Worm (Caenorhabditis elegans) whole organism, L3 larva: ENCODE measurements around the gene C16C10.13.

Source experiments
- aly-2 ChIP-seq: fragments of 150-350 bp; optimal IDR thresholded peaks from 2 replicates; lab custom pipeline; 2014; ENCODE audit warnings: missing biosample characterization, missing genetic modification characterization
- daf-12 ChIP-seq: fragments of 150-350 bp; optimal IDR thresholded peaks from 2 replicates; lab custom pipeline; 2014; ENCODE audit warnings: missing biosample characterization, missing genetic modification reagents, missing genetic modification characterization
- fkh-10 ChIP-seq: sonication (generic microtip); optimal IDR thresholded peaks from 2 replicates; lab custom pipeline; 2017; ENCODE audit warnings: missing biosample characterization, missing genetic modification reagents, missing genetic modification characterization
- lin-15B ChIP-seq: fragments of 150-350 bp; optimal IDR thresholded peaks from 2 replicates; lab custom pipeline; 2014; ENCODE audit warnings: missing biosample characterization, missing genetic modification characterization
- mdl-1 ChIP-seq: fragments of 150-350 bp; optimal IDR thresholded peaks from 2 replicates; lab custom pipeline; 2014; ENCODE audit warnings: missing biosample characterization, missing genetic modification characterization
- snpc-4 ChIP-seq: fragments of 150-350 bp; optimal IDR thresholded peaks from 2 replicates; lab custom pipeline; 2014; ENCODE audit warnings: missing biosample characterization, missing genetic modification characterization
- unc-39 ChIP-seq: sonication (generic microtip); optimal IDR thresholded peaks from 4 replicates; lab custom pipeline; 2017; ENCODE audit warnings: missing biosample characterization, missing genetic modification characterization

DNA sequence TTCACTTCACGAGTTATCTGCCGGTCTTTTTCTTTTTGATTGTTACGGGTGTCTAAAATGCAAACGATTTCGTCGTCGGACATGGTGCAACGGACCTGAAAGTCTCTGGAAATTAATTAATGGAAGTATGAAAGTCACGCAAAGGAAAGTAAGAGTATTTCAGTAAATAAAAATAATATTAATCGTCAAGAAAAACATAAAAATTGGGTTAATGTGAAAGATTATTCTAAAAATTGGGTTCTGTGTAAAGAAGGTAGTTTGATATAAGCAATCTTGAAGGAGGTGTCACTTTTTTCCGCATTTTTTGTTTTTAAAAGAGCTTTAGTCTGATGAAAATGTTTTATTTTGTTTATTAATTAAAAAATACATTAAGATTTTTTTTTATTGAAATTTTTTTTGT lies 18.9 kb upstream of the C16C10.13 start, which contains the start of gene C16C10.9:
- TF ChIP-seq fkh-10 (no peak), lin-15B (tag; lab: Kevin White, UChicago) (no peak), snpc-4 (tag; lab: Kevin White, UChicago) (no peak), mdl-1 (no peak), aly-2 (tag; lab: Kevin White, UChicago) (no peak), daf-12 (tag; lab: Kevin White, UChicago) (no peak), unc-39 (tag; lab: Kevin White, UChicago) (no peak)
